Worm (Caenorhabditis elegans) whole organism, L4/young adult: ENCODE measurements around the gene lin-46.

Experiments
- W03F9.2 ChIP-seq: fragments of 150-350 bp; optimal IDR thresholded peaks from 2 replicates; lab custom pipeline; 2014; ENCODE audit warnings: missing biosample characterization, missing genetic modification characterization
- dao-5 ChIP-seq: sonication (generic microtip); optimal IDR thresholded peaks from 2 replicates; lab custom pipeline; 2016; ENCODE audit warnings: missing genotype, missing genetic modification characterization, moderate library complexity, missing compliant biosample characterization
- him-1 ChIP-seq: sonication (generic microtip); optimal IDR thresholded peaks from 2 replicates; lab custom pipeline; 2016; ENCODE audit warnings: missing genotype, missing genetic modification reagents, missing genetic modification characterization, missing compliant biosample characterization

The lin-46 gene

DNA sequence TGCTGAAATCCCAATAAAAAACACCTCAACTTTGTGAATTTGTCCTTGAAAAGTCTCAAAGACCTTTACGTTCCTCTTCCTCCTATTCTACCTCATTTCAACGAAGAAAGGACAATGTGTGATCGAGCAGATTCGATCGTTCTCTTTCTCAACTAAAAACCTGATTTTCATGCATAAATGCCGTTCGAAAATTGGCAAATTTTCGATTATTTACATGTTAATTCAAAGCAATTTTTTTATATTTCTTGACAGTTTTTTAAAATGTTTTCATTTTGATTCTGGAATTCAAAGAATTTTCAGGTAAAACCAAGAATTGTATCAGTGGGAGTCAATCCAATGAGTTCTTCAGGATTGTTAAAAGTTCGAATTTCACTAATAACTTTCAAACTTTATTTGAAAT is at the start of gene lin-46:
Gene lin-46, plus strand, starts transcription at position 301 of the 400 bp plus-strand sequence.
- TF ChIP-seq him-1 (no peak), W03F9.2 (no peak), dao-5 (tag; lab: Kevin White, UChicago) (no peak)

DNA sequence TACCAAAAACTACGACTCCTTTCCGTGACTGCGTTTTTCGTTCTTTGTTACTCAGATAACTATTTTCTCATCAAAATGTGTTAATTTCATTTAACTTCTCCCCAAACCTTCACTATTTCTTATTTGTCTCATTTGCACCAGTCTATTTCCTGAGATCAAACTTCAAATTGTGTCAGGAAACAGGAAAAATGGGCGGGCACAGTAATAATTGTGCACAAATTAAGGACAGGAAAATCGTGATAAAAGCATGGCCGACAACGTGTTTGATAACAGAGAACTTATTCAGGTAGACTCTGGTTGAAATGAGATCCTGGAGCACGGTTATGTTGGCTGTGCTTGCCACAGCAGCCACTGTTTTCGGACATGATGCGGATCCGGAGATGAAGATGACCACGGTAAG is 49.0 kb upstream of the lin-46 start, which contains the start of gene lipl-1:
Gene lipl-1, plus strand, starts transcription at position 282 of the 400 bp plus-strand sequence.
- TF ChIP-seq him-1 = no peak
- TF ChIP-seq W03F9.2 = no peak
- TF ChIP-seq dao-5 (tag; lab: Kevin White, UChicago) = no peak

DNA sequence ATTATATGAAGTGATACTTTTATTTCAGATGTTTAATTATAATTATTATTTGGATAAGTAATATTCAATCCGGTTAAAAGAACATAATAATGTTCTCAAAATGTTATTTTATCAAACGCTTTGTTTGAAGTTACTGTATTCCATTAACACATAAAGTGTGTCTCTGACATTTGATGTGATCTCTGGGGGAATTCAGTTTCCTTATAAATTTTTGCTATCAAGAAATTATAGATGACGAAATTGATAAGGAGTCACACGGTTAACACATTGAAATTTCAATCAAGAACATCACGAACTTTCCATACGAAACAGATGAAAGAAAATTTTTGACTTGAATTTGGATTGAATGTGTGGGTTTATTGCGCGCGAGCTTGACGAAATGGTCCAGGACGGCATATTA is 47.0 kb upstream of the lin-46 start:
- TF ChIP-seq dao-5 (tag; lab: Kevin White, UChicago) = no peak
- no peak for TF ChIP-seq him-1
- no peak for TF ChIP-seq W03F9.2

DNA sequence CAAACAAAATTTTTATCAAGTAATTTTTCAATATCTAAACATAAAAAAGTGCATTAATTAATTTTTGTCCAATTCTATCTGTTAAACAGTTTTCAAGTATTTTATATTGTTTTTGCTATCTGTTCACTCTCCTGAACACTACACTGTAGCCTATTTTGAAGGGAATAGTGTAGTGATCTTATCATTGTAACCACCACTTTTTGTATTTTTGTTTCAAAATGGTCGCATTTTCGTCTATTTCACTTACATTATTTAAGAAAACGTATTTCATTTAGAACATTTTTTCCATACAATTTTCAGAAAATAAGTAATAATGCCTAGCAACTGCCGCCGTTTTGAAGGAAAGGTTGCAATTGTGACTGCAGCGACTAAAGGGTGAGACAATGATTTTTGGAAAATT is 46.3 kb upstream of the lin-46 start, which contains the start of gene dhrs-4:
Gene dhrs-4, plus strand, starts transcription at position 301 of the 400 bp plus-strand sequence.
- no peak for TF ChIP-seq him-1
- no peak for TF ChIP-seq W03F9.2
- TF ChIP-seq dao-5 (tag; lab: Kevin White, UChicago) = no peak

DNA sequence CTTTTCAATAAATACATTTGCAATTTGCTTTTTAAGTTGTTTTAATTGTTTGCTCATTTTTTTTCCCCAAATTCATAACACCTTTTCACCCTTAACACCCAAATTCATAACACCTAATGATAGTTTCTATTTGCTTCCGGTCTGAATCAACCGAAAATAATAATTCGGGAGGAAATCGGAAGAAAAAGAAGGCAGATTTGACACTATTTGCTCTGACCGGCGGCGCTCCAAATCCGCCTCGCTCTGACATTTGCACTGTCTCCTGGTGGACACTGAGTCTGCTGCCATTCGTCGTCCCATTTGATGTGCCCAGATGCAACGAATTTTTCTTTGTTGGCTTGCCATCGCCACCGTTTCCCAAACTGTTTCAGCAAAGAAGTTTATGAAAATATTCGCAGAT is 44.5 kb upstream of the lin-46 start, which contains the start of gene pqn-67:
Gene pqn-67, plus strand, starts transcription at position 301 of the 400 bp plus-strand sequence.
- TF ChIP-seq him-1 (no peak), dao-5 (tag; lab: Kevin White, UChicago) (no peak)

DNA sequence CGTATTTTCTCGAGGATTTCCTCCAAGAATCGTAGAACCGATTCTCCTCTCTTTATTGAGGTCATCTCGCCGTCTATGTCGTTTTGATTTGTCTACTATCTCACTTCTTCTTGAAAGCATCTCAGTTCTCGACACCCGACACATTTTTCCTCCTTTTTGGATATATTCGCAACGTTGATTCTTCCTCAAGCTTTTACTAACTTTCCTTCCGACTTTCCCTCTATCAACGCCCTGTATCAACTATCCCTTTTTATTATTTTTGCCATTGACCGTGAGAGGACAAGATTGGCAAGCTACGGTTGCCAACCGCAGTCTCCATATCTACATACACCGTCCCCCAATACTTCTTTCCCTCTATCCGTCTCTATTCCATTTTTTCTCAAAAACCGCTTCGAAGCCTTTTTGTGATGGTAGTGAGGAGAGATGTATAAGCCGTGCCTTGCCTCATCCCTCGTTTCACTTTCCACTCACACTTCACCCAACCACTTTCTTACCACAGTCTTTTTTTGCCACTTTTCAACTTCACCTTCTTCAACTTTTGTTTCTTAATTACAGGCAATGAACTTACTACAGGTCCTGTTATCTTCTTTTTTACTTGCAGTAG is 39.6 kb upstream of the lin-46 start, which contains the start of gene T16G1.2:
Gene T16G1.2, plus strand, starts transcription at position 554 of the 604 bp plus-strand sequence.
- TF ChIP-seq W03F9.2 (no peak), him-1 (no peak), dao-5 (tag; lab: Kevin White, UChicago) (no peak)

DNA sequence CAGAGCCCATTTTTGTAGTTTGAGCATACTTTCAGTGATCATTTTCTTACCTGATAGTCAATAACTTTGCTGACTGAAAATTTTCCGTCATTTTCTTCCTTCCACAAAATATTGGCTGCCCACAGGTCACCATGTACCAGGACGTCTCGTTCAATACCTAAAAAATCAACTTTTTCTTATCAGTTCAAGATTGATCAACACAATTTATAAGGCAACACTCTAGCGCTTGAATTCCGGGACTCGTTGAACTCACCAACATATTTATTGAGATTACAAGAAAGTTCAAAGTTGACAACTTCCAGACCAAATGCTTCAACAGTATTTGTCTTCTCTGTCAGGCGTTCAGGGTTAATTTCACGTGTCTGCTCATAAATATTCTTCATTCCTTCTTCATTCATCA is 35.0 kb upstream of the lin-46 start:
- TF ChIP-seq W03F9.2 (no peak), him-1 (no peak), dao-5 (tag; lab: Kevin White, UChicago) (no peak)

DNA sequence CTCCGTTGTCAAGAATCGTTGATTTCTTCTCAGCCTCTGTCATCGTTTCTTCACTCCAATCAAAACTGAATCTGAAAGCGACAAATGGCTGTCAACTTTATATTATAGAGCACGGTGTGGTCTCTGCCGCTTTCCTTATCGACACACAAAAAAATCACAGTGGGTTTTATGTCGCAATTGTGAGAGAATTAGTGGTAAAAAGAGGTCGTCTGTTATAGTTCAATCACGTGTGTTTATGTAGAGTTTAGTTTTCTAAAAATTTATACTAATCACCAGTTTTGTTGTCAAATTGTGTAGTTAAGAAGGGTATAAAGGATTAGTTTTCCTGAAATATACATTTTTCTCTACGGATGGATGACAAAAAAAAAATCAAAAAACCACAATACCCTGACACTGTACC is 33.7 kb upstream of the lin-46 start, which contains the start of gene T16G1.7:
Gene T16G1.7, minus strand, starts transcription at position 137 of the 400 bp plus-strand sequence.
- no peak for TF ChIP-seq him-1
- TF ChIP-seq W03F9.2 = no peak

DNA sequence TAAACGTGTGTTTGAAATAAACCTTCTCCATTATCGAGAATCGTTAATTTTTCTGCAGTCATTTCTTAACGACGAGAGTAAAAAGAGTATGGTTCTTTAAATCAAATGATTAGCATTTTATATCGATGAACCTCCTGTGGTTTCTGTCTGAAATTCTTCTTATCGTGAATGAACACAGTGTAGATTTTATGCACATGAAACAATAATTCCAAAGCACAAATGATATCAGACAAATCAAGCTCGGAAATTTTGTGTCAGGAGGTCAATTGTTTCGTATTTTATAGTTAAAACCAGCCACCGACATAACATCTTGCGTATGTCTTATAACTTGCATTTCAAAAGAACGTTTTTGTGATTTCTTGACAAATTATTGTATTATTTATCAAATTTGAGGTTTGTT is 31.6 kb upstream of the lin-46 start, which contains the start of gene T16G1.6:
Gene T16G1.6, minus strand, starts transcription at position 77 of the 400 bp plus-strand sequence.
- TF ChIP-seq him-1 (no peak), W03F9.2 (no peak), dao-5 (tag; lab: Kevin White, UChicago) (no peak)

DNA sequence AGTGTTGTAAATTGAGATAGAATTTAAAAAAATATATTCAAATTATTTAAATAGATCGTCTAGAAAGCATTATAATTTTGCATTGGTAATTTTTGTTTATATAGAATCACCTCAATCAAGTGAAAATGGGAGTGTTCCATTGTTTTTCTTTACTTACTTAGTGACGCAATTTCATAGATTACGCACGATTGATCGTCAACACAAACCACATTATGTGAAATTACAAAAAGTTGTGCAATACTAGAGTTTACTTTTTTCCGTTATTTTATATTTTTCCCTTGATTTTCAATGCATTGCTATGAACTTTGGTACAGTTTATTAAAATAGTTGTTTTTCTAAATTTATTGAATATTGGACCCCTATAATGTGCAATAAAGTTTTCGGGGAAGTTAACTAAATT is 29.2 kb upstream of the lin-46 start, which contains the start of gene T16G1.5:
Gene T16G1.5, minus strand, starts transcription at position 119 of the 400 bp plus-strand sequence.
- TF ChIP-seq dao-5 (tag; lab: Kevin White, UChicago) (no peak), him-1 (no peak), W03F9.2 (no peak)

DNA sequence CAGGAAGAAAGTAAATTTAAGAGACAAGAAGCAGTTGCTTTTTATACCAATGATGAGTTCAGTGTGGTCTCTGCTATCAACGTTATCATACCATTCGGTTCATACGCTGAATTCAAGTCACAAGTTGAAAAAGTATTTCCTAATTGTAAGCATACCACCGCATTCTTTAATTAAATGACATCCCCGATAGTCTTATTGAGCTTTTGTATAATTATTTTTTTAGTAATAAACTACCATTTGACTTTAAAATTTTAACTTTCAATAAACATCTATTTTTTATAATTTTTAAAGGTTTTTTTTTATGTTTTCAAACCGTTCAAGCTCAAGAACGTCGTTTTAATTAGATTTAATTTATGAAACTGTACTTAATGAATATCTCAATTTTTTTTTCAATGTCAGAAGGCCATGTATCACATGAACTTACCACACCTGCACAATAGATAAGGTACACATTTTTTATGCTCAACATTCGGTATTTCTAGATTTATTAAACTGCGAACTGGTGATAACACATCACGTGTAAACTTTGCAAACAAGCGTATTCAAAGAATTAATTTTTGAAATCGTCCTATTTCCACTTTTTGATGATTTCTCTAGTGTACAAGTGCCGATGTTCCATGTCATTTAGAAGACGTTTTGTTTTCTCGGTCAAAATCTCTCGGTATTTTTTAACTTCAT is 26.7 kb upstream of the lin-46 start, which contains the start of gene T16G1.4:
Gene T16G1.4, minus strand, starts transcription at position 51 of the 678 bp plus-strand sequence.
- TF ChIP-seq dao-5 (tag; lab: Kevin White, UChicago) (no peak), W03F9.2 (no peak), him-1 (no peak)

DNA sequence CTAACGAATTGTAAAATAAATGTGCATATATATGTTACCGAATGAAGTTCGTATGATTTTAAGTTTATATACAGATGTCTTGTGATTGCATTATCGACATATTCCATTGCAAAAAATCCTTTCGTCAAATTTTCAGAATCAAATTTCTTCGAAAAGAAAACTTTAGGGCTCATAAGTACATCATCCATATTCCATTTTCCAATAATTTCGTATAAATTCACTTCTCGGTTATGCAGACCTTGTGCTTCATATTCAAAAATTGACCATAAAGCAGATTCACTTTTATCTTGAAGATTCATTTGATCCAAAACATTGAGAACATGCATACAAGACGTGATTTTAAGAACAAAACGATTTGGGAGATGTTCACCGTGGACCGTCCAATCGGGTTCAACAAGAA is 25.3 kb upstream of the lin-46 start:
- TF ChIP-seq him-1 (no peak), dao-5 (tag; lab: Kevin White, UChicago) (no peak), W03F9.2 (no peak)

DNA sequence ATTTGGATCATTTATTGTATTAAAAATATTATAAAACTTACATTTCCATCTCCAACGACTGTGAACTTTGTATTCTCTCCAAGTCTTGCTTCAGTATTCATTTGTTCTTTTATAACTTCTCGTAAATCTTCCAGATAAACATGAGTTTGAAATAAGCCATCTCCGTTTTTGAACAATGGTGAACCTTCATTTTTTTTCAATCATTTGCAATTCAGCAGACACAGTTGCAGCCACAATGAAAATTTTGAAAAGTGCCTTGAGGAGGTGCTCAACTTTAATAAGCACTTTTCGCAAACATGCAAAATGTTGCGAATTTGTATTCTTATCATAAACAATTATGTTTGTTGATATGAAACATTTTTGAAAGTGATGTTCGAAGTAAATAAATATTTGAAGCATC is 24.4 kb upstream of the lin-46 start, which contains the start of gene T16G1.3:
Gene T16G1.3, minus strand, starts transcription at position 101 of the 400 bp plus-strand sequence.
- TF ChIP-seq him-1 = no peak
- no peak for TF ChIP-seq W03F9.2
- TF ChIP-seq dao-5 (tag; lab: Kevin White, UChicago) = no peak

DNA sequence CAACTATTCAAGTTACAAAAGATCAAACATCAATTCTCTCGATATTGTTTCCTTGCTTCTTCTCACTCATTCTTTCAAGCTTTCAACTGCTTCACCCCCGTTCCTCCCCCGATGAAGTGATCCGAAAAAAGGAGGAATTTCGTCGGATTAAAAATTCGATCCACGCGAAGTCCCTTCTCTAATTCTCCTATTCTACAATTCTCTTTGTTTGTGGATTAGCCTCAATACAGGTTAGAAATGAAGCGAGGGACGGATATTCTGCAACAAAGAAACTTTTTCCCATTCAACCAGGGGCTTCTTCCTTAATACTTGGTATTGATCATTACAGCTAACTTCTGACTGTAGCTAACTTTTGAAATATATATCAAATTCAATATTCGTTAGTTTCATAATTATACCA is 23.9 kb upstream of the lin-46 start, which contains the start of gene grl-2:
Gene grl-2, plus strand, starts transcription at position 301 of the 400 bp plus-strand sequence.
- no peak for TF ChIP-seq dao-5 (tag; lab: Kevin White, UChicago)
- TF ChIP-seq W03F9.2 = no peak
- TF ChIP-seq him-1 = no peak

DNA sequence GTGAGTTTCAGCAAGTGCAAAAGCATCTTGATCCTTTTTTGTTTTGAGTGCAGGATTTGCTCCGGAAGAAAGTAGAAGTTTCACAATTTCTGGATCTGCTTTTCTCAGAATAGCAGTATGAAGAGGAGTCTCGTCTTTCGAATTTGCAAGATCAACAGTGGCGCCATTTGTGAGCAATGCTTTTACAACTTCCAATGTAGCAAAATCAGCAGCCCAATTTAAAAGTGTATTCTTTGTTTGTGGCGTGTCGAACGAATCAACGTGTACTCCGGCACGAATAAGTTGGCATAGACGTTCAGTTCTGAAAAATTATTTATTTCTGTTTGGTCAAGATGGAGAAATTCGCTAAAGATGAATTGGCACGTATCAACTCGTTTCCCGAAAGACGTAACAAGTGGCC is 19.0 kb upstream of the lin-46 start, which contains the start of gene T16G1.13:
Gene T16G1.13, plus strand, starts transcription at position 301 of the 400 bp plus-strand sequence.
- TF ChIP-seq W03F9.2 (no peak), him-1 (no peak), dao-5 (tag; lab: Kevin White, UChicago) (no peak)
